Fruit fly (Drosophila melanogaster): ENCODE results near the gene CG43125.

dm6 chr3R:28293748-28294147, 30.3 kb upstream of the CG43125 start, which contains the start of gene UQCR-14L:
- TF ChIP-seq h (optimal IDR thresholded peaks at IDR 0.05), result no peak
- no peak for TF ChIP-seq psq (optimal IDR thresholded peaks at IDR 0.05)
- no peak for TF ChIP-seq Sin3A (optimal IDR thresholded peaks at IDR 0.05)
